Fruit fly (Drosophila melanogaster) whole organism, pupa: ENCODE data around the gene Jhbp6.

ENCODE experiments used
- CG10348 ChIP-seq: fragments of 200-800 bp; sonication (Bioruptor generic); IDR thresholded peaks from 2 replicates; pipeline ENCODE4 v1.3.6; 2022; ENCODE audit warnings: missing biosample characterization, missing genetic modification characterization
- CG12605 ChIP-seq: fragments of 200-800 bp; sonication (Bioruptor generic); IDR thresholded peaks from 2 replicates; pipeline ENCODE4 v1.3.6; 2022; ENCODE audit warnings: missing biosample characterization, missing genetic modification characterization
- CG13204 ChIP-seq: fragments of 200-800 bp; sonication (Bioruptor generic); optimal IDR thresholded peaks from 2 replicates; lab custom pipeline; 2018; ENCODE audit warnings: missing biosample characterization, mild to moderate bottlenecking, missing genetic modification characterization, moderate library complexity
- CG14655 ChIP-seq: fragments of 200-800 bp; sonication (Bioruptor generic); optimal IDR thresholded peaks from 3 replicates; lab custom pipeline; 2017; ENCODE audit warnings: mild to moderate bottlenecking, missing biosample characterization, missing genetic modification reagents, missing genetic modification characterization
- CG17806 ChIP-seq: fragments of 200-800 bp; sonication (Bioruptor generic); optimal IDR thresholded peaks from 2 replicates; lab custom pipeline; 2018; ENCODE audit warnings: missing biosample characterization, mild to moderate bottlenecking, missing genetic modification characterization, moderate library complexity
- CG4496 ChIP-seq: fragments of 200-800 bp; sonication (Bioruptor generic); IDR thresholded peaks from 3 replicates; pipeline ENCODE4 v1.3.6; 2022; ENCODE audit warnings: missing biosample characterization, missing genetic modification characterization
- CG9948 ChIP-seq: fragments of 200-800 bp; sonication (Bioruptor generic); optimal IDR thresholded peaks from 2 replicates; lab custom pipeline; 2018; ENCODE audit warnings: missing biosample characterization, mild to moderate bottlenecking, missing genetic modification characterization, moderate library complexity
- Ets98B ChIP-seq: fragments of 200-800 bp; sonication (Bioruptor generic); IDR thresholded peaks from 2 replicates; pipeline ENCODE4 v1.3.6; 2022; ENCODE audit warnings: missing biosample characterization, missing genetic modification characterization
- Snoo ChIP-seq: fragments of 200-800 bp; sonication (Bioruptor generic); optimal IDR thresholded peaks from 3 replicates; lab custom pipeline; 2017; ENCODE audit warnings: missing biosample characterization, mild to moderate bottlenecking, missing genetic modification characterization, inconsistent platforms
- gl ChIP-seq: fragments of 200-800 bp; sonication (Bioruptor generic); optimal IDR thresholded peaks from 2 replicates; lab custom pipeline; 2018; ENCODE audit warnings: missing biosample characterization, mild to moderate bottlenecking, missing genetic modification characterization
- rn ChIP-seq: fragments of 200-800 bp; sonication (Bioruptor generic); IDR thresholded peaks from 2 replicates; pipeline ENCODE4 v1.3.6; 2022; ENCODE audit warnings: missing biosample characterization, missing genetic modification characterization

DNA sequence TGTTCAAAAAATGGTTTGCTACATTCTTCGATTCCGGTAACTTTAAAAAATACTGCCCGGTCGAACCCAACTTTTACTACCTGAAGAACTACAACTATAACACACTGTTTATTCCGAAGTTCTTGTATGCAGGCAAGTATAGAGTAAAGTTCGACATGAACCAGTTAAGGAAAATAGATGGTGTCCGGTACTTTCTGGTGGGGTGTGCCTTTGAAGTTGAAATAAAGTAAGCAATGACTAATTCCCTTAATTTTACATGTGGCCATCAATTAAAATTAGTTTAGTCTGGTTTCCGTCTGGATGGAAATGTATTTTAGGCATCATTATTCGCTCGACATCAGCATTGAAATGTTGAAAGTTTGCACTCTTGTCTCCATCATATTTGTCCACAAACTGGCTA lies 23.7 kb upstream of the Jhbp6 start, which contains the start of gene CG33767:
- TF ChIP-seq CG14655 (GFP tag; lab: Kevin White, UChicago) (no peak), Ets98B (no peak), CG4496 (GFP tag; lab: Robert Waterston, UW) (no peak), gl (tag; lab: Kevin White, UChicago) (no peak), rn (GFP tag; lab: Robert Waterston, UW) (no peak), CG12605 (no peak), Snoo (tag; lab: Kevin White, UChicago) (no peak), CG10348 (no peak), CG17806 (tag; lab: Kevin White, UChicago) (no peak), CG9948 (tag; lab: Kevin White, UChicago) (no peak), CG13204 (GFP tag; lab: Kevin White, UChicago) (no peak)
